Worm (Caenorhabditis elegans) whole organism, L2 larva: ENCODE measurements around the gene zfp-2.

ENCODE experiments used
- C34F6.9 ChIP-seq: fragments of 150-350 bp; optimal IDR thresholded peaks from 2 replicates; lab custom pipeline; 2014; ENCODE audit warnings: missing biosample characterization, missing genetic modification characterization
- F13H6.1 ChIP-seq: sonication (generic microtip); optimal IDR thresholded peaks from 2 replicates; lab custom pipeline; 2016; ENCODE audit warnings: missing genetic modification characterization, missing compliant biosample characterization
- ZK546.5 ChIP-seq: sonication (generic microtip); optimal IDR thresholded peaks from 2 replicates; lab custom pipeline; 2017; ENCODE audit warnings: missing biosample characterization, missing genetic modification characterization
- alr-1 ChIP-seq: fragments of 150-350 bp; optimal IDR thresholded peaks from 2 replicates; lab custom pipeline; 2014; ENCODE audit warnings: missing biosample characterization, missing genetic modification characterization
- aly-2 ChIP-seq: fragments of 150-350 bp; optimal IDR thresholded peaks from 2 replicates; lab custom pipeline; 2014; ENCODE audit warnings: missing biosample characterization, missing genetic modification characterization
- ama-1 ChIP-seq: fragments of 150-350 bp; optimal IDR thresholded peaks from 2 replicates; lab custom pipeline; 2018; ENCODE audit warnings: inconsistent platforms
- blmp-1 ChIP-seq: sonication (generic microtip); optimal IDR thresholded peaks from 2 replicates; lab custom pipeline; 2017; ENCODE audit warnings: missing genetic modification characterization, mild to moderate bottlenecking, missing compliant biosample characterization, antibody characterized with exemption, moderate library complexity; ENCODE audit not compliant: insufficient read depth
- ceh-16 ChIP-seq: fragments of 150-350 bp; optimal IDR thresholded peaks from 2 replicates; lab custom pipeline; 2014; ENCODE audit warnings: missing biosample characterization, missing genetic modification characterization
- ceh-82 ChIP-seq: fragments of 150-350 bp; optimal IDR thresholded peaks from 2 replicates; lab custom pipeline; 2014; ENCODE audit warnings: missing biosample characterization, missing genetic modification characterization
- crh-2 ChIP-seq: sonication (generic microtip); optimal IDR thresholded peaks from 2 replicates; lab custom pipeline; 2017; ENCODE audit warnings: missing biosample characterization, missing genetic modification characterization
- dmd-4 ChIP-seq: sonication (generic microtip); optimal IDR thresholded peaks from 2 replicates; lab custom pipeline; 2017; ENCODE audit warnings: missing biosample characterization, missing genetic modification characterization
- egl-27 ChIP-seq: sonication (generic microtip); optimal IDR thresholded peaks from 3 replicates; lab custom pipeline; 2017; ENCODE audit warnings: missing biosample characterization, missing genetic modification reagents, missing genetic modification characterization
- elt-1 ChIP-seq: fragments of 150-350 bp; optimal IDR thresholded peaks from 2 replicates; lab custom pipeline; 2014; ENCODE audit warnings: missing biosample characterization, missing genetic modification characterization
- elt-3 ChIP-seq: sonication (generic microtip); optimal IDR thresholded peaks from 2 replicates; lab custom pipeline; 2017; ENCODE audit warnings: missing biosample characterization, missing genetic modification characterization
- fos-1 ChIP-seq: fragments of 150-350 bp; optimal IDR thresholded peaks from 2 replicates; lab custom pipeline; 2014; ENCODE audit warnings: missing biosample characterization, missing genetic modification characterization
- gmeb-1 ChIP-seq: fragments of 150-350 bp; optimal IDR thresholded peaks from 2 replicates; lab custom pipeline; 2014; ENCODE audit warnings: missing biosample characterization, missing genetic modification characterization
- lin-13 ChIP-seq: fragments of 150-350 bp; optimal IDR thresholded peaks from 2 replicates; lab custom pipeline; 2014; ENCODE audit warnings: missing biosample characterization, missing genetic modification reagents, missing genetic modification characterization
- lin-39 ChIP-seq: fragments of 150-350 bp; optimal IDR thresholded peaks from 2 replicates; lab custom pipeline; 2014; ENCODE audit warnings: missing biosample characterization, missing genetic modification reagents, missing genetic modification characterization
- lsy-2 ChIP-seq, 2 experiments: fragments of 150-350 bp in 1 of 2; sonication (generic microtip) in 1 of 2; optimal IDR thresholded peaks; 2 replicates each; lab custom pipeline; 2014 to 2017; ENCODE audit warnings: missing biosample characterization in 2 of 2, missing genetic modification characterization in 2 of 2
- mab-5 ChIP-seq: fragments of 150-350 bp; optimal IDR thresholded peaks from 2 replicates; lab custom pipeline; 2014; ENCODE audit warnings: missing biosample characterization, missing genetic modification characterization
- mbf-1 ChIP-seq: sonication (generic microtip); optimal IDR thresholded peaks from 2 replicates; lab custom pipeline; 2017; ENCODE audit warnings: missing biosample characterization, missing genetic modification characterization
- mdl-1 ChIP-seq, 2 experiments: fragments of 150-350 bp in 1 of 2; sonication (generic microtip) in 1 of 2; optimal IDR thresholded peaks; 2 replicates each; lab custom pipeline; 2017; ENCODE audit warnings: missing biosample characterization in 2 of 2, missing genetic modification characterization in 2 of 2
- nhr-10 ChIP-seq: sonication (generic microtip); optimal IDR thresholded peaks from 2 replicates; lab custom pipeline; 2017; ENCODE audit warnings: missing biosample characterization, missing genetic modification characterization
- nhr-11 ChIP-seq: fragments of 150-350 bp; optimal IDR thresholded peaks from 2 replicates; lab custom pipeline; 2014; ENCODE audit warnings: missing biosample characterization, missing genetic modification characterization
- nhr-12 ChIP-seq: fragments of 150-350 bp; optimal IDR thresholded peaks from 2 replicates; lab custom pipeline; 2014; ENCODE audit warnings: missing biosample characterization, missing genetic modification characterization
- nhr-129 ChIP-seq: fragments of 150-350 bp; optimal IDR thresholded peaks from 2 replicates; lab custom pipeline; 2014; ENCODE audit warnings: missing biosample characterization, missing genetic modification characterization
- nhr-21 ChIP-seq: fragments of 150-350 bp; optimal IDR thresholded peaks from 2 replicates; lab custom pipeline; 2014; ENCODE audit warnings: missing biosample characterization, missing genetic modification characterization
- nhr-23 ChIP-seq: fragments of 150-350 bp; optimal IDR thresholded peaks from 2 replicates; lab custom pipeline; 2014; ENCODE audit warnings: missing biosample characterization, missing genetic modification reagents, missing genetic modification characterization
- nhr-237 ChIP-seq: fragments of 150-350 bp; optimal IDR thresholded peaks from 2 replicates; lab custom pipeline; 2014; ENCODE audit warnings: missing biosample characterization, missing genetic modification characterization
- nhr-25 ChIP-seq: fragments of 150-350 bp; sonication (generic microtip); optimal IDR thresholded peaks from 3 replicates; lab custom pipeline; 2014; ENCODE audit warnings: missing biosample characterization, missing genetic modification characterization
- nhr-6 ChIP-seq: fragments of 150-350 bp; optimal IDR thresholded peaks from 2 replicates; lab custom pipeline; 2014; ENCODE audit warnings: missing biosample characterization, missing genetic modification characterization
- nhr-77 ChIP-seq: fragments of 150-350 bp; optimal IDR thresholded peaks from 2 replicates; lab custom pipeline; 2014; ENCODE audit warnings: missing biosample characterization, missing genetic modification characterization
- peb-1 ChIP-seq: fragments of 150-350 bp; optimal IDR thresholded peaks from 2 replicates; lab custom pipeline; 2014; ENCODE audit warnings: missing biosample characterization, missing genetic modification characterization
- sem-4 ChIP-seq: fragments of 150-350 bp; optimal IDR thresholded peaks from 2 replicates; lab custom pipeline; 2014; ENCODE audit warnings: missing biosample characterization, missing genetic modification reagents, missing genetic modification characterization
- skn-1 ChIP-seq: sonication (generic microtip); optimal IDR thresholded peaks from 2 replicates; lab custom pipeline; 2017; ENCODE audit warnings: missing biosample characterization, missing genetic modification characterization
- sma-3 ChIP-seq: sonication (generic microtip); optimal IDR thresholded peaks from 2 replicates; lab custom pipeline; 2016; ENCODE audit warnings: missing genetic modification reagents, missing genetic modification characterization, missing compliant biosample characterization
- sma-9 ChIP-seq, 2 experiments: fragments of 150-350 bp in 1 of 2; sonication (generic microtip) in 1 of 2; optimal IDR thresholded peaks; 2 replicates each; lab custom pipeline; 2014 to 2016; ENCODE audit warnings: missing genetic modification characterization in 2 of 2, mild to moderate bottlenecking in 1 of 2, missing biosample characterization in 1 of 2, missing compliant biosample characterization in 1 of 2, missing genetic modification reagents in 1 of 2, moderate library complexity in 1 of 2
- snpc-4 ChIP-seq: fragments of 150-350 bp; optimal IDR thresholded peaks from 2 replicates; lab custom pipeline; 2014; ENCODE audit warnings: missing biosample characterization, missing genetic modification characterization
- unc-39 ChIP-seq: fragments of 150-350 bp; optimal IDR thresholded peaks from 2 replicates; lab custom pipeline; 2014; ENCODE audit warnings: missing biosample characterization, missing genetic modification characterization
- unc-55 ChIP-seq: fragments of 150-350 bp; sonication (generic microtip); optimal IDR thresholded peaks from 3 replicates; lab custom pipeline; 2014; ENCODE audit warnings: missing biosample characterization, missing genetic modification reagents, missing genetic modification characterization
- unc-62 ChIP-seq: fragments of 150-350 bp; optimal IDR thresholded peaks from 2 replicates; lab custom pipeline; 2014; ENCODE audit warnings: missing biosample characterization, missing genetic modification reagents, missing genetic modification characterization
- zag-1 ChIP-seq: fragments of 150-350 bp; optimal IDR thresholded peaks from 2 replicates; lab custom pipeline; 2014; ENCODE audit warnings: missing biosample characterization, missing genetic modification characterization
- ztf-11 ChIP-seq: sonication (generic microtip); optimal IDR thresholded peaks from 2 replicates; lab custom pipeline; 2017; ENCODE audit warnings: missing biosample characterization, missing genetic modification characterization
- ztf-4 ChIP-seq: fragments of 150-350 bp; optimal IDR thresholded peaks from 2 replicates; lab custom pipeline; 2014; ENCODE audit warnings: missing biosample characterization, missing genetic modification characterization

zfp-2 gene

ce11 chrII:9556582-9556981 is 868 bp upstream of the zfp-2 start:
- TF ChIP-seq mab-5 (tag; lab: Kevin White, UChicago) (no peak), nhr-6 (tag; lab: Kevin White, UChicago) (no peak)

DNA sequence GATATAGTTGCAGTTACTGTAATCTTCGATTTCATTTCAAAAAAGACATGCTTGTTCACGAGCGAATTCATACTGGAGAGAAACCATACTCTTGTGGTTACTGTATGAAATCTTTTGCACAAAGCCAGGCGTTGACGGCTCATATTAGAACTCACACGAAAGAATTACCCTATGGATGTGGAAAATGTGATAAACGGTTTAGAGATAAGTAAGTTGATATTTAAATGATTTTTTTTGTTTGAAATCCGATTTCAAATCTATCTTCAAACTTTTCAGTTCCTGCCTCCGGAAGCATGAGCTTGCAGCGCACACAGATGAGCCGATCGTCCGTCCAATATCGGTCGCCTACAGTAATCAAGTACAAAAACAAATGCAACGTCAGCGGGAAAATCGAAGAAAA is 1.5 kb downstream of the zfp-2 start:
- no peak for TF ChIP-seq lin-39 (tag; lab: Kevin White, UChicago)
- TF ChIP-seq ztf-11 = no peak
- no peak for TF ChIP-seq unc-39
- no peak for TF ChIP-seq ztf-4 (tag; lab: Kevin White, UChicago)
- TF ChIP-seq mbf-1 (tag; lab: Kevin White, UChicago) = no peak
- no peak for TF ChIP-seq nhr-21
- TF ChIP-seq lsy-2 (tag; optimal IDR thresholded peaks at IDR 0.05; lab: Kevin White, UChicago) = no peak
- no peak for TF ChIP-seq ZK546.5 (tag; lab: Kevin White, UChicago)

DNA sequence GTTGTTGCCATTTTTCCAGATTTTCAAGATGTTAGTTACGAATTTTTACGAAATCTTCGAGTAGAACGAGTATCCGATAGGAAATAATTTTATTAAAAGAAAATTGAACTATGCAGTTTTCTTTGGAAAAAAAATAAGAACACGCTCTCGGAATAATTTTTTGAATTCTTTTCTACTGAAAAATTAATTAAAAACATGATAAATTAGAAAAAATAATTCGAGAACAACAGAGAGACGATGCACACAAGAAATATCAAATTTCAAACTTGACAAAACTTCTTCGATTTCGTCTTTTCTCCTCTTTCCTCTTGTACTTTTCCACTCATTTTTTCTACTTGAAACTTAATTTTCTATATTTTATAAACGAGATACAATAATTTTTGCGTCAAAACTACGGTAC is 2.5 kb downstream of the zfp-2 start, which contains the start of gene F35H8.4:
Gene F35H8.4 (minus strand): TSS at position 101 of the 400 bp plus-strand sequence.
- TF ChIP-seq ZK546.5 (tag; lab: Kevin White, UChicago) = no peak
- no peak for TF ChIP-seq mdl-1 (tag; optimal IDR thresholded peaks at IDR 0.05; lab: Kevin White, UChicago)
- no peak for TF ChIP-seq nhr-25 (tag; lab: Kevin White, UChicago)
- TF ChIP-seq unc-62 (GFP tag; lab: Kevin White, UChicago) = no peak
- TF ChIP-seq sem-4 (tag; lab: Kevin White, UChicago) = no peak
- no peak for TF ChIP-seq mab-5 (tag; lab: Kevin White, UChicago)
- TF ChIP-seq crh-2 (tag; lab: Kevin White, UChicago) = no peak
- TF ChIP-seq fos-1 = no peak
- no peak for TF ChIP-seq nhr-6 (tag; lab: Kevin White, UChicago)
- TF ChIP-seq mbf-1 (tag; lab: Kevin White, UChicago) = no peak
- no peak for TF ChIP-seq blmp-1 (tag; lab: Kevin White, UChicago)
- no peak for TF ChIP-seq nhr-12 (tag; lab: Kevin White, UChicago)
- no peak for TF ChIP-seq unc-39
- TF ChIP-seq nhr-129 = no peak
- no peak for TF ChIP-seq nhr-77 (tag; lab: Kevin White, UChicago)
- TF ChIP-seq nhr-11 (tag; lab: Kevin White, UChicago) = no peak
- no peak for TF ChIP-seq lin-13 (GFP tag; lab: Kevin White, UChicago)

- TF ChIP-seq snpc-4 (tag; lab: Kevin White, UChicago) = no peak
- no peak for TF ChIP-seq ZK546.5 (tag; lab: Kevin White, UChicago)
- TF ChIP-seq peb-1 (tag; lab: Kevin White, UChicago) = no peak
- peak; percentile 9 for TF ChIP-seq nhr-129
- peak; percentile 76 for TF ChIP-seq nhr-25 (tag; lab: Kevin White, UChicago)
- no peak for TF ChIP-seq lsy-2 (tag; optimal IDR thresholded peaks at IDR 0.05; lab: Kevin White, UChicago)
- peak; percentile 44 for TF ChIP-seq nhr-6 (tag; lab: Kevin White, UChicago)
- no peak for TF ChIP-seq elt-3
- no peak for TF ChIP-seq sem-4 (tag; lab: Kevin White, UChicago)
- TF ChIP-seq nhr-237 (tag; lab: Kevin White, UChicago) = no peak
- no peak for TF ChIP-seq nhr-77 (tag; lab: Kevin White, UChicago)
- TF ChIP-seq lin-13 (GFP tag; lab: Kevin White, UChicago) = no peak
- TF ChIP-seq skn-1 = no peak
- TF ChIP-seq ceh-82 (tag; lab: Kevin White, UChicago) = no peak
- TF ChIP-seq fos-1 = no peak
- no peak for TF ChIP-seq sma-3 (GFP tag; lab: Kevin White, UChicago)
- TF ChIP-seq gmeb-1 = no peak
- TF ChIP-seq C34F6.9 (tag; lab: Kevin White, UChicago) = no peak
- TF ChIP-seq ztf-4 (tag; lab: Kevin White, UChicago) = no peak
- peak; percentile 18 for TF ChIP-seq ceh-16 (tag; lab: Kevin White, UChicago)
- no peak for TF ChIP-seq lin-39 (tag; lab: Kevin White, UChicago)
- TF ChIP-seq mdl-1 (tag; optimal IDR thresholded peaks at IDR 0.05; lab: Kevin White, UChicago) = no peak
- no peak for TF ChIP-seq dmd-4 (tag; lab: Kevin White, UChicago)
- no peak for TF ChIP-seq nhr-12 (tag; lab: Kevin White, UChicago)
- no peak for TF ChIP-seq nhr-10
- TF ChIP-seq zag-1 = no peak
- TF ChIP-seq egl-27 (tag; lab: Kevin White, UChicago) = no peak
- no peak for TF ChIP-seq aly-2
- TF ChIP-seq ztf-11 = no peak
- no peak for TF ChIP-seq mbf-1 (tag; lab: Kevin White, UChicago)
- TF ChIP-seq nhr-23 (tag; lab: Kevin White, UChicago) = no peak
- TF ChIP-seq unc-55 (GFP tag; lab: Kevin White, UChicago) = no peak
- peak; percentile 43 for TF ChIP-seq sma-9 (GFP tag; optimal IDR thresholded peaks at IDR 0.05; lab: Kevin White, UChicago)
- no peak for TF ChIP-seq sma-9 (tag; optimal IDR thresholded peaks at IDR 0.05; lab: Kevin White, UChicago)
- TF ChIP-seq alr-1 (tag; lab: Kevin White, UChicago) = no peak
- no peak for TF ChIP-seq mab-5 (tag; lab: Kevin White, UChicago)
- no peak for TF ChIP-seq nhr-21
- TF ChIP-seq blmp-1 (tag; lab: Kevin White, UChicago) = peak; percentile 55
- TF ChIP-seq elt-1 (tag; lab: Kevin White, UChicago) = no peak
- TF ChIP-seq F13H6.1 (tag; lab: Kevin White, UChicago) = no peak
- TF ChIP-seq nhr-11 (tag; lab: Kevin White, UChicago) = no peak
- no peak for TF ChIP-seq ama-1 (lab: Kevin White, UChicago)
- TF ChIP-seq crh-2 (tag; lab: Kevin White, UChicago) = no peak
These were observed 3.4 kb downstream of the zfp-2 start for ce11 chrII:9560895-9561294.
